Fruit fly (Drosophila melanogaster) whole organism, wandering third instar larva: ENCODE data around the gene CG14985.

Source experiments
- Dfd ChIP-seq: fragments of >200 bp; optimal IDR thresholded peaks from 2 replicates; lab custom pipeline; 2017; ENCODE audit warnings: missing biosample characterization, missing genetic modification characterization
- Dif ChIP-seq: fragments of 200-275, 200-300 bp; sonication (Bioruptor generic); optimal IDR thresholded peaks from 2 replicates; lab custom pipeline; 2018; ENCODE audit warnings: missing biosample characterization, missing genetic modification characterization; ENCODE audit not compliant: partially characterized antibody
- Jra ChIP-seq: sonication (Bioruptor generic); optimal IDR thresholded peaks from 2 replicates; lab custom pipeline; 2016; ENCODE audit warnings: missing biosample characterization, missing genetic modification characterization
- h ChIP-seq: fragments of 200-800 bp; sonication (Bioruptor generic); optimal IDR thresholded peaks from 3 replicates; lab custom pipeline; 2016; ENCODE audit warnings: missing biosample characterization, mild to moderate bottlenecking, missing genetic modification characterization
- usp ChIP-seq: fragments of >200 bp; optimal IDR thresholded peaks from 2 replicates; lab custom pipeline; 2017; ENCODE audit warnings: missing biosample characterization, missing genetic modification characterization

- TF ChIP-seq h, result no peak
- no peak for TF ChIP-seq Dif
- TF ChIP-seq Dfd (GFP tag; lab: Kevin White, UChicago), result no peak
- no peak for TF ChIP-seq Jra (GFP tag; lab: Kevin White, UChicago)
- no peak for TF ChIP-seq usp (GFP tag; lab: Kevin White, UChicago)
These were observed 28.5 kb downstream of the CG14985 start, which contains the start of the genes Gr64d and Gr64e for dm6 chr3L:4031762-4032161.
